Worm (Caenorhabditis elegans) whole organism, mixed stage, embryonic: ENCODE results near the gene twk-31.

ENCODE experiments used
- M03D4.4 ChIP-seq: sonication (generic microtip); optimal IDR thresholded peaks from 2 replicates; lab custom pipeline; 2017; ENCODE audit warnings: mild to moderate bottlenecking, missing genetic modification characterization, missing compliant biosample characterization
- bed-3 ChIP-seq: fragments of 200-800 bp; sonication (Bioruptor generic); optimal IDR thresholded peaks from 3 replicates; lab custom pipeline; 2018; ENCODE audit warnings: mild to moderate bottlenecking, missing genetic modification characterization, moderate library complexity, missing compliant biosample characterization
- blmp-1 ChIP-seq: fragments of 150-350 bp; optimal IDR thresholded peaks from 2 replicates; lab custom pipeline; 2014; ENCODE audit warnings: missing biosample characterization, missing genetic modification characterization
- ceh-39 ChIP-seq: fragments of 150-350 bp; optimal IDR thresholded peaks from 2 replicates; lab custom pipeline; 2014; ENCODE audit warnings: missing biosample characterization, missing genetic modification characterization
- ceh-43 ChIP-seq: fragments of 200-800 bp; sonication (Bioruptor generic); optimal IDR thresholded peaks from 2 replicates; lab custom pipeline; 2018; ENCODE audit warnings: mild to moderate bottlenecking, missing genetic modification characterization, moderate library complexity, missing compliant biosample characterization
- ceh-83 ChIP-seq: fragments of 200-800 bp; sonication (Bioruptor generic); optimal IDR thresholded peaks from 2 replicates; lab custom pipeline; 2018; ENCODE audit warnings: mild to moderate bottlenecking, missing genetic modification characterization, missing compliant biosample characterization
- ces-1 ChIP-seq: fragments of 150-350 bp; optimal IDR thresholded peaks from 2 replicates; lab custom pipeline; 2014; ENCODE audit warnings: missing biosample characterization, missing genetic modification reagents, missing genetic modification characterization
- cnd-1 ChIP-seq: fragments of 200-800 bp; sonication (Bioruptor generic); optimal IDR thresholded peaks from 2 replicates; lab custom pipeline; 2018; ENCODE audit warnings: mild to moderate bottlenecking, missing genetic modification characterization, missing compliant biosample characterization
- drap-1 ChIP-seq: fragments of 200-800 bp; sonication (Bioruptor generic); optimal IDR thresholded peaks from 3 replicates; lab custom pipeline; 2018; ENCODE audit warnings: mild to moderate bottlenecking, missing genetic modification characterization, missing compliant biosample characterization
- elt-1 ChIP-seq: sonication (generic microtip); optimal IDR thresholded peaks from 2 replicates; lab custom pipeline; 2017; ENCODE audit warnings: missing genetic modification characterization, mild to moderate bottlenecking, missing compliant biosample characterization, antibody characterized with exemption, moderate library complexity, borderline replicate concordance; ENCODE audit not compliant: insufficient read depth
- flh-1 ChIP-seq: fragments of 200-800 bp; sonication (Bioruptor generic); optimal IDR thresholded peaks from 2 replicates; lab custom pipeline; 2018; ENCODE audit warnings: mild to moderate bottlenecking, missing genetic modification characterization, moderate library complexity, missing compliant biosample characterization
- hlh-1 ChIP-seq: fragments of 150-350 bp; optimal IDR thresholded peaks from 2 replicates; lab custom pipeline; 2014; ENCODE audit warnings: missing biosample characterization, missing genetic modification reagents, missing genetic modification characterization
- lin-13 ChIP-seq: fragments of 150-350 bp; optimal IDR thresholded peaks from 2 replicates; lab custom pipeline; 2014; ENCODE audit warnings: missing biosample characterization, missing genetic modification characterization
- lin-32 ChIP-seq: fragments of 200-800 bp; sonication (Bioruptor generic); optimal IDR thresholded peaks from 2 replicates; lab custom pipeline; 2018; ENCODE audit warnings: mild to moderate bottlenecking, missing genetic modification characterization, missing compliant biosample characterization
- lsy-2 ChIP-seq: fragments of 150-350 bp; optimal IDR thresholded peaks from 2 replicates; lab custom pipeline; 2014; ENCODE audit warnings: missing biosample characterization, missing genetic modification characterization
- mep-1 ChIP-seq: fragments of 150-350 bp; optimal IDR thresholded peaks from 2 replicates; lab custom pipeline; 2017; ENCODE audit warnings: missing biosample characterization, missing genetic modification reagents, missing genetic modification characterization, inconsistent platforms
- nhr-12 ChIP-seq: fragments of 150-350 bp; optimal IDR thresholded peaks from 2 replicates; lab custom pipeline; 2014; ENCODE audit warnings: missing biosample characterization, missing genetic modification characterization
- nhr-2 ChIP-seq: fragments of 150-350 bp; optimal IDR thresholded peaks from 2 replicates; lab custom pipeline; 2014; ENCODE audit warnings: missing biosample characterization, missing genetic modification characterization
- nhr-237 ChIP-seq: fragments of 150-350 bp; optimal IDR thresholded peaks from 2 replicates; lab custom pipeline; 2014; ENCODE audit warnings: missing biosample characterization, missing genetic modification characterization
- nhr-28 ChIP-seq: fragments of 150-350 bp; optimal IDR thresholded peaks from 2 replicates; lab custom pipeline; 2014; ENCODE audit warnings: missing biosample characterization, missing genetic modification characterization
- pha-4 ChIP-seq: fragments of 150-350 bp; optimal IDR thresholded peaks from 2 replicates; lab custom pipeline; 2018; ENCODE audit warnings: missing biosample characterization, missing genetic modification reagents, missing genetic modification characterization
- sem-2 ChIP-seq: fragments of 200-800 bp; sonication (Bioruptor generic); optimal IDR thresholded peaks from 2 replicates; lab custom pipeline; 2018; ENCODE audit warnings: mild to moderate bottlenecking, missing genetic modification characterization, missing compliant biosample characterization
- snpc-4 ChIP-seq: fragments of 150-350 bp; optimal IDR thresholded peaks from 2 replicates; lab custom pipeline; 2014; ENCODE audit warnings: missing biosample characterization, missing genetic modification characterization
- sptf-1 ChIP-seq: sonication (generic microtip); optimal IDR thresholded peaks from 2 replicates; lab custom pipeline; 2017; ENCODE audit warnings: mild to moderate bottlenecking, missing genetic modification characterization, moderate library complexity, missing compliant biosample characterization
- tbx-8 ChIP-seq: fragments of 200-800 bp; sonication (Bioruptor generic); optimal IDR thresholded peaks from 2 replicates; lab custom pipeline; 2018; ENCODE audit warnings: mild to moderate bottlenecking, missing genetic modification characterization, moderate library complexity, missing compliant biosample characterization
- unc-120 ChIP-seq: sonication (generic microtip); optimal IDR thresholded peaks from 2 replicates; lab custom pipeline; 2017; ENCODE audit warnings: missing genetic modification characterization, missing compliant biosample characterization; ENCODE audit not compliant: poor library complexity, severe bottlenecking
- unc-39 ChIP-seq: fragments of 150-350 bp; optimal IDR thresholded peaks from 2 replicates; lab custom pipeline; 2014; ENCODE audit warnings: missing biosample characterization, missing genetic modification characterization
- zip-8 ChIP-seq: fragments of 150-350 bp; optimal IDR thresholded peaks from 2 replicates; lab custom pipeline; 2014; ENCODE audit warnings: missing biosample characterization, missing genetic modification characterization

The twk-31 gene

ce11 chrIII:11459041-11459440, 48.6 kb downstream of the twk-31 start:
- TF ChIP-seq ces-1 (GFP tag; lab: Kevin White, UChicago) (peak; percentile 58), lsy-2 (no peak)

DNA sequence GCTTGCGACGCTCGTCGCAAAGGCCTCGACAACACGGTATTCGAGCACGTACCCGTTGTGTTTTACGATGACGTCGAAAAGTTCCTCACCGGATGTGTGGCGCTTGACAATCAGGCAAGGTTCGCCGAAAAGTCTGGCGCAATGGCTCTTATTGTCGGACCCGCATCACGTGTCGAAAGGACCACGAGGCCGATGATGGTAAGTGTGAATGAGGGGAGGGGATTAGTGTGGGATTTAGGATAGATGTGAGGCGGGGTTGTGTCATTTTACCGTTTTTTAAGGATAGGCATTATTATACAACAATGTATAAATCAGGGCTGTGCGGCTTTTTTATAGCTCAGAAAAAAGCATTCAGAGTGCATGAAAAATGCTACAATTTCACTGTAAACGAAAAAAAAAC, 49.3 kb downstream of the twk-31 start:
- no peak for TF ChIP-seq ceh-39 (tag; lab: Kevin White, UChicago)
- peak; percentile 2 for TF ChIP-seq zip-8 (tag; lab: Kevin White, UChicago)

DNA sequence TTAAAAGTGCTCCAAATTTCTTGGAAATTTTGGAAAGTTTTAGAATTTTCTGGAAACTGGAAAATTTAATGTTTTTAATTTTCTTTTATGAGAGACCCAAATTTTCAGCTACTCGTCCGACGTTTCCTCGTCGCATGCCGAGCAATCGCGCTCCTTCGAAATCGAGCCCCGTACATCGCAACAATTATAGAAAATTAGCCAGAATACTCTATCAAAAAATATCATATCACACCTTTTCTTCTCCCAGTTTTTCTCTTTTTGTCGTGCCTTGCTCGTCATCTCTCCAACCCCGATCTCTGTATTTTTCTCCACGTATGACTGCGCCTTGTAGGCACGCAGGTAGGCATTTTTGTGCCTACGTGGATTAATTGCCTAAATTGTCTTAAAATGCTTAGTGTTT, 51.9 kb downstream of the twk-31 start:
- TF ChIP-seq M03D4.4 (tag; lab: Kevin White, UChicago) = no peak
- no peak for TF ChIP-seq lin-13 (tag; lab: Kevin White, UChicago)
- TF ChIP-seq cnd-1 (tag; lab: Kevin White, UChicago) = no peak
- no peak for TF ChIP-seq nhr-28 (tag; lab: Kevin White, UChicago)
- TF ChIP-seq unc-120 (tag; lab: Kevin White, UChicago) = no peak
- TF ChIP-seq nhr-237 (tag; lab: Kevin White, UChicago) = no peak
- no peak for TF ChIP-seq pha-4 (tag; lab: Kevin White, UChicago)
- no peak for TF ChIP-seq ceh-83
- TF ChIP-seq bed-3 = no peak
- TF ChIP-seq elt-1 (tag; lab: Kevin White, UChicago) = no peak
- no peak for TF ChIP-seq hlh-1 (tag; lab: Kevin White, UChicago)
- TF ChIP-seq lin-32 (GFP tag; lab: Kevin White, UChicago) = no peak
- no peak for TF ChIP-seq sem-2 (GFP tag; lab: Kevin White, UChicago)
- no peak for TF ChIP-seq nhr-12 (tag; lab: Kevin White, UChicago)
- no peak for TF ChIP-seq snpc-4 (tag; lab: Kevin White, UChicago)
- no peak for TF ChIP-seq unc-39 (tag; lab: Kevin White, UChicago)

- TF ChIP-seq pha-4 (tag; lab: Kevin White, UChicago) (no peak), lin-32 (GFP tag; lab: Kevin White, UChicago) (no peak), drap-1 (GFP tag; lab: Kevin White, UChicago) (no peak), nhr-28 (tag; lab: Kevin White, UChicago) (no peak), M03D4.4 (tag; lab: Kevin White, UChicago) (peak; percentile 72), zip-8 (tag; lab: Kevin White, UChicago) (no peak), ceh-83 (peak; percentile 37), snpc-4 (tag; lab: Kevin White, UChicago) (no peak), sem-2 (GFP tag; lab: Kevin White, UChicago) (no peak), tbx-8 (peak; percentile 16), flh-1 (GFP tag; lab: Kevin White, UChicago) (no peak), nhr-2 (tag; lab: Kevin White, UChicago) (no peak), unc-120 (tag; lab: Kevin White, UChicago) (no peak), cnd-1 (tag; lab: Kevin White, UChicago) (no peak), lin-13 (tag; lab: Kevin White, UChicago) (peak; percentile 49), ceh-43 (GFP tag; lab: Kevin White, UChicago) (no peak), unc-39 (tag; lab: Kevin White, UChicago) (no peak), mep-1 (tag; lab: Kevin White, UChicago) (no peak), ceh-39 (tag; lab: Kevin White, UChicago) (no peak), elt-1 (tag; lab: Kevin White, UChicago) (no peak), blmp-1 (tag; lab: Kevin White, UChicago) (no peak), sptf-1 (peak; percentile 35)
- TF ChIP-seq, all 35 proteins: peak for 5
These were observed 53.2 kb downstream of the twk-31 start for ce11 chrIII:11463726-11464125.

ce11 chrIII:11465394-11465948, 55.0 kb downstream of the twk-31 start:
- TF ChIP-seq zip-8 (tag; lab: Kevin White, UChicago) (no peak), pha-4 (tag; lab: Kevin White, UChicago) (no peak)
